Fruit fly (Drosophila melanogaster) whole organism, embryonic: ENCODE measurements around the gene Vps8.
A peak's percentile ranks its signal among the peaks of the same experiment; 100 is the strongest.

Experiments used
- CG10267 ChIP-seq: fragments of 200-800 bp; sonication (Bioruptor generic); optimal IDR thresholded peaks from 2 replicates; lab custom pipeline; 2018; ENCODE audit warnings: missing biosample characterization, mild to moderate bottlenecking, missing genetic modification characterization, moderate library complexity
- CG10543 ChIP-seq: fragments of 200-800 bp; sonication (Bioruptor generic); optimal IDR thresholded peaks from 3 replicates; lab custom pipeline; 2017; ENCODE audit warnings: missing biosample characterization, mild to moderate bottlenecking, missing genetic modification characterization, moderate library complexity
- CG10979 ChIP-seq: fragments of 200-800 bp; sonication (Bioruptor generic); optimal IDR thresholded peaks from 2 replicates; lab custom pipeline; 2018; ENCODE audit warnings: missing biosample characterization, mild to moderate bottlenecking, missing genetic modification characterization, moderate library complexity
- CG11085 ChIP-seq: fragments of 200-800 bp; sonication (Bioruptor generic); IDR thresholded peaks from 2 replicates; pipeline ENCODE4 v1.3.6; 2022; ENCODE audit warnings: missing biosample characterization, missing genetic modification characterization
- CG12155 ChIP-seq: fragments of 200-800 bp; sonication (Bioruptor generic); optimal IDR thresholded peaks from 3 replicates; lab custom pipeline; 2016; ENCODE audit warnings: missing biosample characterization, missing genetic modification characterization
- CG13424 ChIP-seq: fragments of 200-800 bp; sonication (Bioruptor generic); optimal IDR thresholded peaks from 2 replicates; lab custom pipeline; 2019; ENCODE audit warnings: missing biosample characterization, mild to moderate bottlenecking, missing genetic modification characterization, moderate library complexity
- CG14860 ChIP-seq: fragments of 200-800 bp; sonication (Bioruptor generic); IDR thresholded peaks from 3 replicates; pipeline ENCODE4 v1.3.6; 2022; ENCODE audit warnings: missing biosample characterization, missing genetic modification characterization; ENCODE audit not compliant: partially characterized antibody
- CG15269 ChIP-seq: fragments of 200-800 bp; sonication (Bioruptor generic); optimal IDR thresholded peaks from 2 replicates; lab custom pipeline; 2018; ENCODE audit warnings: missing biosample characterization, mild to moderate bottlenecking, missing genetic modification characterization, moderate library complexity
- CG15601 ChIP-seq: fragments of 200-800 bp; sonication (Bioruptor generic); optimal IDR thresholded peaks from 3 replicates; lab custom pipeline; 2019; ENCODE audit warnings: missing biosample characterization, mild to moderate bottlenecking, missing genetic modification characterization, moderate library complexity
- CG1603 ChIP-seq: fragments of 200-800 bp; sonication (Bioruptor generic); optimal IDR thresholded peaks from 2 replicates; lab custom pipeline; 2019; ENCODE audit warnings: missing biosample characterization, mild to moderate bottlenecking, missing genetic modification characterization, moderate library complexity
- CG1792 ChIP-seq: fragments of 200-800 bp; sonication (Bioruptor generic); optimal IDR thresholded peaks from 2 replicates; lab custom pipeline; 2016; ENCODE audit warnings: missing biosample characterization, missing genetic modification characterization
- CG2889 ChIP-seq: fragments of 200-800 bp; sonication (Bioruptor generic); IDR thresholded peaks from 3 replicates; pipeline ENCODE4 v1.3.6; 2022; ENCODE audit warnings: missing biosample characterization, missing genetic modification characterization
- CG3726 ChIP-seq: fragments of 200-800 bp; sonication (Bioruptor generic); IDR thresholded peaks from 3 replicates; pipeline ENCODE4, ENCODE4 v1.3.6; 2022; ENCODE audit warnings: missing biosample characterization, missing genetic modification characterization
- CG4730 ChIP-seq: fragments of 200-800 bp; sonication (Bioruptor generic); IDR thresholded peaks from 2 replicates; pipeline ENCODE4 v1.3.6; 2022; ENCODE audit warnings: missing biosample characterization, missing genetic modification characterization
- CG8290 ChIP-seq, 3 experiments: fragments of 200-800 bp; sonication (Bioruptor generic); optimal IDR thresholded peaks; 2 replicates each; lab custom pipeline; 2016 to 2019; ENCODE audit warnings: missing biosample characterization in 3 of 3, missing genetic modification characterization in 3 of 3, mild to moderate bottlenecking in 2 of 3, moderate library complexity in 1 of 3
- CG8359 ChIP-seq: fragments of 200-800 bp; sonication (Bioruptor generic); optimal IDR thresholded peaks from 2 replicates; lab custom pipeline; 2017; ENCODE audit warnings: missing biosample characterization, mild to moderate bottlenecking, missing genetic modification characterization, borderline replicate concordance
- CG8765 ChIP-seq: fragments of 200-800 bp; sonication (Bioruptor generic); IDR thresholded peaks from 2 replicates; pipeline ENCODE4 v1.3.6; 2022; ENCODE audit warnings: missing biosample characterization, missing genetic modification characterization
- HLH3B ChIP-seq: fragments of 200-800 bp; sonication (Bioruptor generic); IDR thresholded peaks from 2 replicates; pipeline ENCODE4 v1.3.6; 2022; ENCODE audit warnings: missing biosample characterization, missing genetic modification characterization
- NC2α ChIP-seq: fragments of 200-800 bp; sonication (Bioruptor generic); optimal IDR thresholded peaks from 2 replicates; lab custom pipeline; 2016; ENCODE audit warnings: missing biosample characterization, missing genetic modification characterization
- NK7.1 ChIP-seq: fragments of 200-800 bp; sonication (Bioruptor generic); optimal IDR thresholded peaks from 3 replicates; lab custom pipeline; 2016; ENCODE audit warnings: missing biosample characterization, missing genetic modification characterization
- Oli ChIP-seq: fragments of 200-800 bp; sonication (Bioruptor generic); optimal IDR thresholded peaks from 2 replicates; lab custom pipeline; 2018; ENCODE audit warnings: missing biosample characterization, mild to moderate bottlenecking, missing genetic modification characterization, moderate library complexity
- Side ChIP-seq: fragments of 200-800 bp; sonication (Bioruptor generic); optimal IDR thresholded peaks from 2 replicates; lab custom pipeline; 2016; ENCODE audit warnings: missing biosample characterization, missing genetic modification characterization
- Xrp1 ChIP-seq: fragments of 200-800 bp; sonication (Bioruptor generic); IDR thresholded peaks from 2 replicates; pipeline ENCODE4 v1.3.6; 2022; ENCODE audit warnings: missing biosample characterization, missing genetic modification characterization
- dan ChIP-seq: fragments of 200-800 bp; sonication (Bioruptor generic); IDR thresholded peaks from 2 replicates; pipeline ENCODE4 v1.3.6; 2022; ENCODE audit warnings: missing biosample characterization, missing genetic modification characterization
- esg ChIP-seq: fragments of 200-800 bp; sonication (Bioruptor generic); conservative IDR thresholded peaks from 2 replicates; pipeline ENCODE4 v1.3.6; 2022; ENCODE audit warnings: missing biosample characterization, missing genetic modification characterization
- gem ChIP-seq: fragments of 200-800 bp; sonication (Bioruptor generic); optimal IDR thresholded peaks from 2 replicates; lab custom pipeline; 2019; ENCODE audit warnings: missing biosample characterization, mild to moderate bottlenecking, missing genetic modification characterization, moderate library complexity
- grau ChIP-seq: fragments of 200-800 bp; optimal IDR thresholded peaks from 3 replicates; lab custom pipeline; 2019; ENCODE audit warnings: missing biosample characterization, mild to moderate bottlenecking, missing genetic modification characterization, moderate library complexity
- gt ChIP-seq: fragments of 200-800 bp; sonication (Bioruptor generic); IDR thresholded peaks from 2 replicates; pipeline ENCODE4 v1.3.6; 2022; ENCODE audit warnings: missing biosample characterization, missing genetic modification characterization
- jing ChIP-seq: fragments of 200-800 bp; sonication (Bioruptor generic); optimal IDR thresholded peaks from 2 replicates; lab custom pipeline; 2018; ENCODE audit warnings: missing biosample characterization, mild to moderate bottlenecking, missing genetic modification characterization
- ken ChIP-seq: fragments of 200-800 bp; sonication (Bioruptor generic); IDR thresholded peaks from 3 replicates; pipeline ENCODE4 v1.3.6; 2022; ENCODE audit warnings: missing biosample characterization, missing genetic modification characterization
- lmd ChIP-seq: fragments of 200-800 bp; sonication (Bioruptor generic); IDR thresholded peaks from 2 replicates; pipeline ENCODE4 v1.3.6; 2022; ENCODE audit warnings: missing biosample characterization, missing genetic modification characterization
- pita ChIP-seq: fragments of 200-800 bp; sonication (Bioruptor generic); optimal IDR thresholded peaks from 2 replicates; lab custom pipeline; 2017; ENCODE audit warnings: missing biosample characterization, mild to moderate bottlenecking, missing genetic modification characterization
- prd ChIP-seq, 3 experiments: fragments of >200 bp in 2 of 3; fragments of 200-800 bp in 1 of 3; sonication (Bioruptor generic) in 1 of 3; optimal IDR thresholded peaks in 2 of 3; IDR thresholded peaks in 1 of 3; 2 replicates in 2 of 3; 3 replicates in 1 of 3; pipeline versions ENCODE4 v1.3.6 to Lab custom; 2017 to 2022; ENCODE audit warnings: missing biosample characterization in 1 of 3, missing genetic modification characterization in 1 of 3
- row ChIP-seq: fragments of 200-800 bp; sonication (Bioruptor generic); IDR thresholded peaks from 3 replicates; pipeline ENCODE4 v1.3.6; 2022; ENCODE audit warnings: missing biosample characterization, missing genetic modification characterization
- stc ChIP-seq: fragments of 200-800 bp; sonication (Bioruptor generic); IDR thresholded peaks from 2 replicates; pipeline ENCODE4 v1.3.6; 2022; ENCODE audit warnings: missing biosample characterization, missing genetic modification characterization
- vnd ChIP-seq: fragments of 200-800 bp; sonication (Bioruptor generic); IDR thresholded peaks from 3 replicates; pipeline ENCODE4 v1.3.6; 2022; ENCODE audit warnings: missing biosample characterization, missing genetic modification characterization; ENCODE audit not compliant: partially characterized antibody
- wor ChIP-seq: fragments of 200-800 bp; sonication (Bioruptor generic); IDR thresholded peaks from 2 replicates; pipeline ENCODE4 v1.3.6; 2022; ENCODE audit warnings: missing biosample characterization, missing genetic modification characterization
- zfh1 ChIP-seq: fragments of 200-800 bp; sonication (Bioruptor generic); IDR thresholded peaks from 3 replicates; pipeline ENCODE4 v1.3.6; 2022; ENCODE audit warnings: missing biosample characterization, missing genetic modification characterization

Vps8 gene

DNA sequence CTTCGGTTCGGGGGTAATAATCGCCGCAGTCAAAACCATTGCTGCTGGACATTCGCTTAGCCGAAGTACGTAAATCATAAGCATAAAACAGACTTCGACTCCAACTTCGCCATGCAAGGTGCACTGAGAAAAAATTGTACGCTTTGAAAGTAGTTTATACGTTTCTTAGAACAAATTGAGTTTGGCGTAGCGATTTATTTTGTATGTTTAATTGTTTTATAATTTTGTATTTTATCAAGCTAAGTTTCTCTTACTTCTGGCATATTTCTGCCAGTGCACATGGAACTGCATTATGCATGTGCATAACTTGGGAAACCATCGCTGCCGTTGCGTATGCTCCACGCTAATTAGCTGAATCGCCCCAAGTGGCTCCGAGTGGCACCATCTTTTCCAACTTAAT lies 12.3 kb downstream of the Vps8 start (continued):
- TF ChIP-seq CG14860 (no peak), lmd (peak; percentile 12; the same call in 1 of the 2 replicates), dan (GFP tag; lab: Robert Waterston, UW) (no peak), CG10979 (peak; percentile 42), gem (tag; lab: Kevin White, UChicago) (peak; percentile 63), CG12155 (GFP tag; lab: Kevin White, UChicago) (no peak), Oli (tag; lab: Kevin White, UChicago) (peak; percentile 15), zfh1 (peak; percentile 44; the same call in 1 of the 3 replicates), CG15269 (tag; lab: Kevin White, UChicago) (peak; percentile 1), vnd (GFP tag; lab: Robert Waterston, UW) (no peak), NK7.1 (GFP tag; lab: Kevin White, UChicago) (no peak), CG15601 (tag; lab: Kevin White, UChicago) (peak; percentile 10), CG3726 (no peak), jing (GFP tag; lab: Kevin White, UChicago) (no peak), CG10543 (no peak), CG13424 (tag; lab: Kevin White, UChicago) (peak; percentile 23), CG4730 (0 out of 2 replicates have a peak, but pooled peaks have one; percentile 6), ken (GFP tag; lab: Robert Waterston, UW) (peak; percentile 77), CG1792 (GFP tag; lab: Kevin White, UChicago) (no peak), CG8359 (no peak), pita (GFP tag; lab: Kevin White, UChicago) (no peak), HLH3B (GFP tag; lab: Robert Waterston, UW) (0 out of 2 replicates have a peak, but pooled peaks have one; percentile 33), CG1603 (peak; percentile 25), grau (tag; lab: Kevin White, UChicago) (peak; percentile 23), CG10267 (tag; lab: Kevin White, UChicago) (no peak), stc (GFP tag; lab: Robert Waterston, UW) (no peak), CG8290 (GFP tag; optimal IDR thresholded peaks at IDR 0.05; lab: Kevin White, UChicago) (no peak), CG8290 (tag; optimal IDR thresholded peaks at IDR 0.05; lab: Kevin White, UChicago) (no peak), Side (GFP tag; lab: Kevin White, UChicago) (no peak), wor (GFP tag; lab: Robert Waterston, UW) (peak; percentile 24; the same call in 1 of the 2 replicates), CG8765 (no peak), gt (GFP tag; lab: Robert Waterston, UW) (no peak), CG2889 (GFP tag; lab: Robert Waterston, UW) (no peak), NC2α (GFP tag; lab: Kevin White, UChicago) (no peak)
- TF ChIP-seq, all 482 proteins: peak for 77

- TF ChIP-seq vnd (GFP tag; lab: Robert Waterston, UW) (0 out of 3 replicates have a peak, but pooled peaks have one; percentile 27), esg (no peak), prd (optimal IDR thresholded peaks at IDR 0.05; lab: Kevin White, UChicago) (no peak), prd (GFP tag; IDR thresholded peaks at IDR 0.05; lab: Robert Waterston, UW) (peak; percentile 46; the same call in 2 of the 3 replicates), CG11085 (GFP tag; lab: Robert Waterston, UW) (no peak), row (GFP tag; lab: Robert Waterston, UW) (peak; percentile 25; the same call in 1 of the 3 replicates), Xrp1 (GFP tag; lab: Robert Waterston, UW) (0 out of 2 replicates have a peak, but pooled peaks have one; percentile 13), CG8359 (no peak)
Observed at dm6 chr3L:6471820-6472219, 23.3 kb downstream of the Vps8 start.
